Worm (Caenorhabditis elegans) whole organism, young adult: ENCODE measurements around the gene dph-5.

Source experiments
- B0261.1 ChIP-seq: sonication (generic microtip); optimal IDR thresholded peaks from 2 replicates; lab custom pipeline; 2016; ENCODE audit warnings: mild to moderate bottlenecking, missing genetic modification characterization, moderate library complexity, missing compliant biosample characterization
- C06A6.2 ChIP-seq: fragments of 200-800 bp; sonication (Bioruptor generic); conservative IDR thresholded peaks from 2 replicates; pipeline ENCODE4 v1.3.6; 2022; ENCODE audit warnings: missing genetic modification characterization, missing compliant biosample characterization
- F33H1.4 ChIP-seq: fragments of 200-800 bp; sonication (Bioruptor generic); IDR thresholded peaks from 2 replicates; pipeline ENCODE4 v1.3.6; 2022; ENCODE audit warnings: missing genetic modification reagents, missing genetic modification characterization, missing compliant biosample characterization
- F39B2.1 ChIP-seq: fragments of 200-800 bp; sonication (Bioruptor generic); IDR thresholded peaks from 2 replicates; pipeline ENCODE4 v1.3.6; 2022; ENCODE audit warnings: missing genetic modification reagents, missing genetic modification characterization, missing compliant biosample characterization
- F49E8.2 ChIP-seq: sonication (generic microtip); optimal IDR thresholded peaks from 3 replicates; lab custom pipeline; 2017; ENCODE audit warnings: missing genetic modification characterization, mild to moderate bottlenecking, missing compliant biosample characterization, antibody characterized with exemption, moderate library complexity; ENCODE audit not compliant: insufficient read depth
- F52B5.7 ChIP-seq: sonication (generic microtip); optimal IDR thresholded peaks from 2 replicates; lab custom pipeline; 2016; ENCODE audit warnings: mild to moderate bottlenecking, missing genetic modification characterization, missing compliant biosample characterization
- F55B11.4 ChIP-seq: sonication (generic microtip); optimal IDR thresholded peaks from 2 replicates; lab custom pipeline; 2016; ENCODE audit warnings: missing compliant biosample characterization, missing genetic modification characterization, borderline replicate concordance; ENCODE audit not compliant: insufficient read depth
- F57A8.1 ChIP-seq: fragments of 200-800 bp; sonication (Bioruptor generic); optimal IDR thresholded peaks from 2 replicates; lab custom pipeline; 2018; ENCODE audit warnings: mild to moderate bottlenecking, missing genetic modification characterization, moderate library complexity, missing compliant biosample characterization
- Y53G8AR.9 ChIP-seq: fragments of 200-800 bp; sonication (Bioruptor generic); conservative IDR thresholded peaks from 2 replicates; pipeline ENCODE4 v1.3.6; 2022; ENCODE audit warnings: missing genetic modification reagents, missing genetic modification characterization, missing compliant biosample characterization
- akir-1 ChIP-seq: fragments of 200-800 bp; sonication (Bioruptor generic); optimal IDR thresholded peaks from 2 replicates; lab custom pipeline; 2018; ENCODE audit warnings: mild to moderate bottlenecking, missing genetic modification characterization, moderate library complexity, missing compliant biosample characterization
- aptf-3 ChIP-seq: fragments of 200-800 bp; sonication (Bioruptor generic); IDR thresholded peaks from 2 replicates; pipeline ENCODE4 v1.3.6; 2022; ENCODE audit warnings: missing genetic modification characterization, missing compliant biosample characterization
- attf-3 ChIP-seq: fragments of 200-800 bp; sonication (Bioruptor generic); conservative IDR thresholded peaks from 2 replicates; pipeline ENCODE4 v1.3.6; 2022; ENCODE audit warnings: missing genetic modification reagents, missing genetic modification characterization, missing compliant biosample characterization
- bed-1 ChIP-seq: fragments of 200-800 bp; sonication (Bioruptor generic); IDR thresholded peaks from 2 replicates; pipeline ENCODE4 v1.3.6; 2022; ENCODE audit warnings: missing genetic modification reagents, missing genetic modification characterization, missing compliant biosample characterization
- bed-2 ChIP-seq: fragments of 200-800 bp; sonication (Bioruptor generic); IDR thresholded peaks from 2 replicates; pipeline ENCODE4 v1.3.6; 2022; ENCODE audit warnings: missing genetic modification reagents, missing genetic modification characterization, missing compliant biosample characterization
- ccch-3 ChIP-seq: fragments of 200-800 bp; sonication (Bioruptor generic); optimal IDR thresholded peaks from 2 replicates; lab custom pipeline; 2018; ENCODE audit warnings: mild to moderate bottlenecking, missing genetic modification characterization, missing compliant biosample characterization
- cebp-1 ChIP-seq, 2 experiments: fragments of 200-800 bp in 1 of 2; sonication (Bioruptor generic) in 1 of 2; sonication (generic microtip) in 1 of 2; IDR thresholded peaks in 1 of 2; optimal IDR thresholded peaks in 1 of 2; 2 replicates each; pipeline versions ENCODE4 v1.3.6 to Lab custom; 2017 to 2022; ENCODE audit warnings: missing compliant biosample characterization in 2 of 2, missing genetic modification characterization in 2 of 2, mild to moderate bottlenecking in 1 of 2, missing genetic modification reagents in 1 of 2, moderate library complexity in 1 of 2
- cebp-2 ChIP-seq: fragments of 200-800 bp; sonication (Bioruptor generic); IDR thresholded peaks from 2 replicates; pipeline ENCODE4 v1.3.6; 2022; ENCODE audit warnings: missing genetic modification characterization, missing compliant biosample characterization
- ceh-100 ChIP-seq: fragments of 200-800 bp; sonication (Bioruptor generic); IDR thresholded peaks from 2 replicates; pipeline ENCODE4 v1.3.6; 2022; ENCODE audit warnings: missing genetic modification reagents, missing genetic modification characterization, missing compliant biosample characterization
- ceh-58 ChIP-seq: fragments of 200-800 bp; sonication (Bioruptor generic); IDR thresholded peaks from 2 replicates; pipeline ENCODE4 v1.3.6; 2022; ENCODE audit warnings: missing genetic modification characterization, missing compliant biosample characterization
- dpl-1 ChIP-seq: fragments of 150-350 bp; optimal IDR thresholded peaks from 2 replicates; lab custom pipeline; 2014; ENCODE audit warnings: missing biosample characterization, missing genetic modification reagents, missing genetic modification characterization
- egl-18 ChIP-seq: fragments of 200-800 bp; sonication (Bioruptor generic); IDR thresholded peaks from 2 replicates; pipeline ENCODE4 v1.3.6; 2022; ENCODE audit warnings: missing genetic modification reagents, missing genetic modification characterization, missing compliant biosample characterization
- egl-44 ChIP-seq: fragments of 200-800 bp; sonication (Bioruptor generic); IDR thresholded peaks from 2 replicates; pipeline ENCODE4 v1.3.6; 2022; ENCODE audit warnings: missing genetic modification reagents, missing genetic modification characterization, missing compliant biosample characterization
- ekl-4 ChIP-seq: fragments of 200-800 bp; sonication (Bioruptor generic); IDR thresholded peaks from 2 replicates; pipeline ENCODE4 v1.3.6; 2022; ENCODE audit warnings: missing genetic modification reagents, missing genetic modification characterization, missing compliant biosample characterization
- gei-17 ChIP-seq: fragments of 200-800 bp; sonication (Bioruptor generic); optimal IDR thresholded peaks from 2 replicates; lab custom pipeline; 2018; ENCODE audit warnings: mild to moderate bottlenecking, missing genetic modification characterization, missing compliant biosample characterization
- hlh-26 ChIP-seq: fragments of 200-800 bp; sonication (Bioruptor generic); conservative IDR thresholded peaks from 2 replicates; pipeline ENCODE4 v1.3.6; 2022; ENCODE audit warnings: missing genetic modification reagents, missing genetic modification characterization, missing compliant biosample characterization
- hrde-1 ChIP-seq: sonication (generic microtip); optimal IDR thresholded peaks from 2 replicates; lab custom pipeline; 2016; ENCODE audit warnings: missing genetic modification characterization, mild to moderate bottlenecking, missing compliant biosample characterization, moderate library complexity, missing genotype, missing genetic modification reagents, borderline replicate concordance
- lin-54 ChIP-seq: fragments of 200-800 bp; sonication (Bioruptor generic); optimal IDR thresholded peaks from 2 replicates; lab custom pipeline; 2018; ENCODE audit warnings: mild to moderate bottlenecking, missing genetic modification characterization, missing compliant biosample characterization
- lir-1 ChIP-seq: fragments of 200-800 bp; sonication (Bioruptor generic); conservative IDR thresholded peaks from 2 replicates; pipeline ENCODE4 v1.3.6; 2022; ENCODE audit warnings: missing genetic modification reagents, missing genetic modification characterization, missing compliant biosample characterization
- lsl-1 ChIP-seq: fragments of 200-800 bp; sonication (Bioruptor generic); optimal IDR thresholded peaks from 2 replicates; lab custom pipeline; 2018; ENCODE audit warnings: mild to moderate bottlenecking, missing genetic modification characterization, moderate library complexity, missing compliant biosample characterization
- madf-10 ChIP-seq: sonication (generic microtip); optimal IDR thresholded peaks from 2 replicates; lab custom pipeline; 2016; ENCODE audit warnings: mild to moderate bottlenecking, missing genetic modification characterization, missing compliant biosample characterization
- madf-6 ChIP-seq: fragments of 200-800 bp; sonication (Bioruptor generic); IDR thresholded peaks from 2 replicates; pipeline ENCODE4 v1.3.6; 2022; ENCODE audit warnings: missing genetic modification reagents, missing genetic modification characterization, missing compliant biosample characterization
- mcd-1 ChIP-seq: fragments of 200-800 bp; sonication (Bioruptor generic); IDR thresholded peaks from 2 replicates; pipeline ENCODE4 v1.3.6; 2022; ENCODE audit warnings: missing genetic modification reagents, missing genetic modification characterization, missing compliant biosample characterization
- mel-28 ChIP-seq: sonication (generic microtip); optimal IDR thresholded peaks from 2 replicates; lab custom pipeline; 2016; ENCODE audit warnings: borderline replicate concordance, mild to moderate bottlenecking, missing genetic modification characterization, missing compliant biosample characterization
- nfya-2 ChIP-seq: fragments of 200-800 bp; sonication (Bioruptor generic); IDR thresholded peaks from 2 replicates; pipeline ENCODE4 v1.3.6; 2022; ENCODE audit warnings: missing genetic modification reagents, missing genetic modification characterization, missing compliant biosample characterization
- nhr-90 ChIP-seq: sonication (generic microtip); optimal IDR thresholded peaks from 2 replicates; lab custom pipeline; 2016; ENCODE audit warnings: missing genotype, mild to moderate bottlenecking, missing genetic modification characterization, missing compliant biosample characterization
- pha-4 ChIP-seq: fragments of 150-350 bp; sonication (generic microtip); optimal IDR thresholded peaks from 2 replicates; lab custom pipeline; 2014; ENCODE audit warnings: missing biosample characterization, missing genetic modification reagents, missing genetic modification characterization
- rcor-1 ChIP-seq: fragments of 200-800 bp; sonication (Bioruptor generic); IDR thresholded peaks from 2 replicates; pipeline ENCODE4 v1.3.6; 2022; ENCODE audit warnings: missing genetic modification reagents, missing genetic modification characterization, missing compliant biosample characterization
- snpc-1.1 ChIP-seq: sonication (generic microtip); optimal IDR thresholded peaks from 2 replicates; lab custom pipeline; 2017; ENCODE audit warnings: missing genetic modification characterization, mild to moderate bottlenecking, missing compliant biosample characterization, antibody characterized with exemption, moderate library complexity, missing genotype, missing genetic modification reagents; ENCODE audit not compliant: insufficient read depth
- snpc-1.3 ChIP-seq: sonication (generic microtip); optimal IDR thresholded peaks from 2 replicates; lab custom pipeline; 2017; ENCODE audit warnings: missing genetic modification characterization, mild to moderate bottlenecking, missing compliant biosample characterization, antibody characterized with exemption, moderate library complexity, missing genotype, missing genetic modification reagents; ENCODE audit not compliant: insufficient read depth
- tbx-9 ChIP-seq: sonication (generic microtip); optimal IDR thresholded peaks from 2 replicates; lab custom pipeline; 2016; ENCODE audit warnings: borderline replicate concordance, missing genetic modification characterization, inconsistent platforms, missing compliant biosample characterization
- tlf-1 ChIP-seq: fragments of 200-800 bp; sonication (Bioruptor generic); optimal IDR thresholded peaks from 2 replicates; lab custom pipeline; 2018; ENCODE audit warnings: mild to moderate bottlenecking, missing genetic modification characterization, missing compliant biosample characterization
- unc-130 ChIP-seq: sonication (generic microtip); optimal IDR thresholded peaks from 2 replicates; lab custom pipeline; 2016; ENCODE audit warnings: missing genetic modification reagents, missing genetic modification characterization, missing compliant biosample characterization
- xnd-1 ChIP-seq: sonication (generic microtip); optimal IDR thresholded peaks from 2 replicates; lab custom pipeline; 2016; ENCODE audit warnings: missing genotype, missing genetic modification reagents, missing genetic modification characterization, missing compliant biosample characterization
- zfh-2 ChIP-seq: fragments of 200-800 bp; sonication (Bioruptor generic); conservative IDR thresholded peaks from 2 replicates; pipeline ENCODE4 v1.3.6; 2022; ENCODE audit warnings: missing genetic modification reagents, missing genetic modification characterization, missing compliant biosample characterization
- zim-3 ChIP-seq: sonication (generic microtip); optimal IDR thresholded peaks from 2 replicates; lab custom pipeline; 2017; ENCODE audit warnings: mild to moderate bottlenecking, missing genetic modification characterization, moderate library complexity, missing compliant biosample characterization
- ztf-26 ChIP-seq: sonication (generic microtip); optimal IDR thresholded peaks from 2 replicates; lab custom pipeline; 2017; ENCODE audit warnings: missing genetic modification characterization, missing compliant biosample characterization
- ztf-28 ChIP-seq: fragments of 200-800 bp; sonication (Bioruptor generic); IDR thresholded peaks from 2 replicates; pipeline ENCODE4 v1.3.6; 2022; ENCODE audit warnings: missing genetic modification reagents, missing genetic modification characterization, missing compliant biosample characterization

dph-5 gene

ce11 chrII:11345570-11346029, 4.4 kb upstream of the dph-5 start, which contains the start of gene nduf-11 (continued):
- TF ChIP-seq F39B2.1 (GFP tag; lab: Robert Waterston, UW) = no peak
- TF ChIP-seq F49E8.2 (tag; lab: Kevin White, UChicago) = no peak
- no peak for TF ChIP-seq unc-130 (GFP tag; lab: Kevin White, UChicago)
- no peak for TF ChIP-seq F57A8.1 (GFP tag; lab: Kevin White, UChicago)
- no peak for TF ChIP-seq ztf-28
- no peak for TF ChIP-seq zfh-2 (GFP tag; lab: Robert Waterston, UW)
- TF ChIP-seq F55B11.4 (tag; lab: Kevin White, UChicago) = no peak
- peak; percentile 90 for TF ChIP-seq mcd-1
- peak; percentile 85 for TF ChIP-seq dpl-1 (GFP tag; lab: Kevin White, UChicago)
- TF ChIP-seq gei-17 (GFP tag; lab: Kevin White, UChicago) = no peak
- TF ChIP-seq akir-1 (GFP tag; lab: Kevin White, UChicago) = no peak
- no peak for TF ChIP-seq bed-2 (GFP tag; lab: Robert Waterston, UW)
- no peak for TF ChIP-seq zim-3 (tag; lab: Kevin White, UChicago)
- no peak for TF ChIP-seq mel-28 (tag; lab: Kevin White, UChicago)
- no peak for TF ChIP-seq cebp-1 (GFP tag; IDR thresholded peaks at IDR 0.05; lab: Robert Waterston, UW)
- peak; percentile 73 for TF ChIP-seq cebp-1 (tag; optimal IDR thresholded peaks at IDR 0.05; lab: Kevin White, UChicago)
- TF ChIP-seq madf-10 (tag; lab: Kevin White, UChicago) = peak; percentile 30
- TF ChIP-seq egl-18 = no peak
- TF ChIP-seq hlh-26 (GFP tag; lab: Robert Waterston, UW) = no peak
- peak; percentile 72 for TF ChIP-seq tlf-1 (GFP tag; lab: Kevin White, UChicago)
- 0 out of 2 replicates have a peak, but pooled peaks have one; percentile 46 for TF ChIP-seq lir-1 (GFP tag; lab: Robert Waterston, UW)
- no peak for TF ChIP-seq bed-1
- no peak for TF ChIP-seq pha-4
- TF ChIP-seq aptf-3 (GFP tag; lab: Robert Waterston, UW) = no peak
- TF ChIP-seq tbx-9 (tag; lab: Kevin White, UChicago) = no peak
- TF ChIP-seq ccch-3 (GFP tag; lab: Kevin White, UChicago) = no peak
- peak; percentile 69 for TF ChIP-seq xnd-1 (tag; lab: Kevin White, UChicago)
- no peak for TF ChIP-seq snpc-1.1 (tag; lab: Kevin White, UChicago)
- peak; percentile 51 for TF ChIP-seq rcor-1 (GFP tag; lab: Robert Waterston, UW)
- no peak for TF ChIP-seq ceh-58 (GFP tag; lab: Robert Waterston, UW)
- no peak for TF ChIP-seq nfya-2 (GFP tag; lab: Robert Waterston, UW)
- no peak for TF ChIP-seq snpc-1.3 (tag; lab: Kevin White, UChicago)
- no peak for TF ChIP-seq cebp-2
- no peak for TF ChIP-seq hrde-1 (tag; lab: Kevin White, UChicago)
- TF ChIP-seq egl-44 (GFP tag; lab: Robert Waterston, UW) = no peak
- TF ChIP-seq C06A6.2 (GFP tag; lab: Robert Waterston, UW) = peak; percentile 60; the same call in 1 of the 2 replicates
- TF ChIP-seq ceh-100 (GFP tag; lab: Robert Waterston, UW) = peak; percentile 43; the same call in 1 of the 2 replicates
- 0 out of 2 replicates have a peak, but pooled peaks have one; percentile 43 for TF ChIP-seq attf-3 (GFP tag; lab: Robert Waterston, UW)
- peak; percentile 80 for TF ChIP-seq madf-6
- no peak for TF ChIP-seq nhr-90 (tag; lab: Kevin White, UChicago)
- TF ChIP-seq ztf-26 = peak; percentile 34
- TF ChIP-seq B0261.1 (tag; lab: Kevin White, UChicago) = no peak
- peak; percentile 77 for TF ChIP-seq Y53G8AR.9 (GFP tag; lab: Robert Waterston, UW)
- TF ChIP-seq lin-54 (GFP tag; lab: Kevin White, UChicago) = peak; percentile 96
- TF ChIP-seq ekl-4 (GFP tag; lab: Robert Waterston, UW) = no peak
- TF ChIP-seq lsl-1 (GFP tag; lab: Kevin White, UChicago) = peak; percentile 72
- no peak for TF ChIP-seq F52B5.7
- peak; percentile 71 for TF ChIP-seq F33H1.4 (GFP tag; lab: Robert Waterston, UW)
